Worm (Caenorhabditis elegans) whole organism, L1 larva: ENCODE data around the gene Y43F8B.17.

ENCODE experiments used
- ceh-82 ChIP-seq, 3 experiments: fragments of 150-350 bp in 1 of 3; sonication (generic microtip) in 2 of 3; optimal IDR thresholded peaks; 2 replicates each; lab custom pipeline; 2014 to 2017; ENCODE audit warnings: missing biosample characterization in 3 of 3, missing genetic modification characterization in 3 of 3
- dpl-1 ChIP-seq, 3 experiments: fragments of 150-350 bp in 2 of 3; sonication (generic microtip) in 1 of 3; optimal IDR thresholded peaks; 2 replicates each; lab custom pipeline; 2014 to 2017; ENCODE audit warnings: missing biosample characterization in 3 of 3, missing genetic modification characterization in 3 of 3, missing genetic modification reagents in 3 of 3
- mep-1 ChIP-seq: fragments of 150-350 bp; optimal IDR thresholded peaks from 2 replicates; lab custom pipeline; 2014; ENCODE audit warnings: missing biosample characterization, missing genetic modification characterization
- tbx-2 ChIP-seq: sonication (generic microtip); optimal IDR thresholded peaks from 2 replicates; lab custom pipeline; 2016; ENCODE audit warnings: missing genetic modification characterization, missing compliant biosample characterization

DNA sequence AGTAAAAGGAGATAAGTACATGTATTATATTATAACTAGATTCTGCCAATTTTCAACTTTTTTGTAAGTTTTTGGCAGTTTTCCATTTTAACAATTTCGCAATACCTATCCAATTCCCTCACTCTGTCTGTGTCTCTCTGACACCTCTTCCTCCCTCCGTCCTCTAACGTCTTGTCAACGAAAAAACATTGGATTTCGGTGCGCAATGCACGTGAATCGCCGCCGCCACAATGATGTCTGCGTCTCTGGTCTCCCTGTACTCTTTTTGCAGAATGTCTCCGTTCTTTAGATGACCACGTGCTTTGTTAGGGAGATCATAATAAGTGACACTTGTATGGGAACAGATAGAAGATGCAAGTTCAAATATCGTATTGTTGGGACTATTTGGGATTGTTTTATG lies 44.6 kb downstream of the Y43F8B.17 start:
- TF ChIP-seq mep-1 (tag; lab: Kevin White, UChicago) (peak; percentile 97), tbx-2 (tag; lab: Kevin White, UChicago) (peak; percentile 98), ceh-82 (tag; optimal IDR thresholded peaks at IDR 0.05; lab: Kevin White, UChicago) (peak; percentile 72 to 89 (median 88)), dpl-1 (GFP tag; optimal IDR thresholded peaks at IDR 0.05; lab: Kevin White, UChicago) (peak; percentile 65 to 68 (median 67))
